Fruit fly (Drosophila melanogaster) whole organism, embryonic: Measurements from ENCODE around the gene CG13096.

Experiments
- Asciz ChIP-seq: fragments of 200-800 bp; sonication (Bioruptor generic); optimal IDR thresholded peaks from 2 replicates; lab custom pipeline; 2017; ENCODE audit warnings: missing biosample characterization, mild to moderate bottlenecking, missing genetic modification characterization, missing genetic modification reagents
- Atf3 ChIP-seq: fragments of 200-800 bp; sonication (Bioruptor generic); optimal IDR thresholded peaks from 3 replicates; lab custom pipeline; 2016; ENCODE audit warnings: missing biosample characterization, missing genetic modification characterization
- Bgb ChIP-seq: fragments of 200-800 bp; sonication (Bioruptor generic); IDR thresholded peaks from 2 replicates; pipeline ENCODE4 v1.3.6; 2022; ENCODE audit warnings: missing biosample characterization, missing genetic modification characterization; ENCODE audit not compliant: partially characterized antibody
- CG14667 ChIP-seq: fragments of 200-800 bp; sonication (Bioruptor generic); IDR thresholded peaks from 2 replicates; pipeline ENCODE4 v1.3.6; 2022; ENCODE audit warnings: missing biosample characterization, missing genetic modification characterization
- CG14965 ChIP-seq: fragments of 200-800 bp; sonication (Bioruptor generic); optimal IDR thresholded peaks from 2 replicates; lab custom pipeline; 2016; ENCODE audit warnings: missing biosample characterization, missing genetic modification characterization, borderline replicate concordance
- CG17802 ChIP-seq: fragments of 200-800 bp; sonication (Bioruptor generic); optimal IDR thresholded peaks from 2 replicates; lab custom pipeline; 2018; ENCODE audit warnings: missing biosample characterization, mild to moderate bottlenecking, missing genetic modification characterization, moderate library complexity
- CG1832 ChIP-seq: fragments of 200-800 bp; sonication (Bioruptor generic); optimal IDR thresholded peaks from 2 replicates; lab custom pipeline; 2017; ENCODE audit warnings: missing biosample characterization, mild to moderate bottlenecking, missing genetic modification characterization, inconsistent platforms
- CG2199 ChIP-seq: fragments of 200-800 bp; sonication (Bioruptor generic); IDR thresholded peaks from 3 replicates; pipeline ENCODE4 v1.3.6; 2022; ENCODE audit warnings: missing biosample characterization, missing genetic modification characterization
- CG31388 ChIP-seq: fragments of 200-800 bp; sonication (Bioruptor generic); optimal IDR thresholded peaks from 2 replicates; lab custom pipeline; 2016; ENCODE audit warnings: missing biosample characterization, missing genetic modification characterization
- CG31441 ChIP-seq: fragments of 200-800 bp; sonication (Bioruptor generic); IDR thresholded peaks from 2 replicates; pipeline ENCODE4 v1.3.6; 2022; ENCODE audit warnings: missing biosample characterization, missing genetic modification characterization
- CG3163 ChIP-seq: fragments of 200-800 bp; sonication (Bioruptor generic); optimal IDR thresholded peaks from 3 replicates; lab custom pipeline; 2016; ENCODE audit warnings: missing biosample characterization, missing genetic modification characterization
- CG32532 ChIP-seq: fragments of 200-800 bp; sonication (Bioruptor generic); IDR thresholded peaks from 2 replicates; pipeline ENCODE4 v1.3.6; 2022; ENCODE audit warnings: missing biosample characterization, missing genetic modification characterization
- CG4424 ChIP-seq: fragments of 200-800 bp; sonication (Bioruptor generic); optimal IDR thresholded peaks from 3 replicates; lab custom pipeline; 2016; ENCODE audit warnings: missing biosample characterization, missing genetic modification characterization
- CG4617 ChIP-seq: fragments of 200-800 bp; sonication (Bioruptor generic); optimal IDR thresholded peaks from 3 replicates; lab custom pipeline; 2016; ENCODE audit warnings: missing biosample characterization, missing genetic modification characterization, borderline replicate concordance
- CG4820 ChIP-seq: fragments of 200-800 bp; sonication (Bioruptor generic); optimal IDR thresholded peaks from 3 replicates; lab custom pipeline; 2016; ENCODE audit warnings: missing biosample characterization, missing genetic modification characterization
- CG6272 ChIP-seq: fragments of 200-800 bp; sonication (Bioruptor generic); IDR thresholded peaks from 2 replicates; pipeline ENCODE4 v1.3.6; 2022; ENCODE audit warnings: missing biosample characterization, missing genetic modification characterization
- CG6654 ChIP-seq: fragments of 200-800 bp; sonication (Bioruptor generic); optimal IDR thresholded peaks from 2 replicates; lab custom pipeline; 2017; ENCODE audit warnings: missing biosample characterization, mild to moderate bottlenecking, missing genetic modification characterization
- CG6765 ChIP-seq: fragments of 200-800 bp; sonication (Bioruptor generic); optimal IDR thresholded peaks from 3 replicates; lab custom pipeline; 2017; ENCODE audit warnings: missing biosample characterization, mild to moderate bottlenecking, missing genetic modification characterization
- CG7786 ChIP-seq: fragments of 200-800 bp; sonication (Bioruptor generic); optimal IDR thresholded peaks from 2 replicates; lab custom pipeline; 2016; ENCODE audit warnings: missing biosample characterization, missing genetic modification characterization
- CG8359 ChIP-seq: fragments of 200-800 bp; sonication (Bioruptor generic); optimal IDR thresholded peaks from 2 replicates; lab custom pipeline; 2017; ENCODE audit warnings: missing biosample characterization, mild to moderate bottlenecking, missing genetic modification characterization, borderline replicate concordance
- CG9215 ChIP-seq: fragments of 200-800 bp; sonication (Bioruptor generic); IDR thresholded peaks from 2 replicates; pipeline ENCODE4 v1.3.6; 2022; ENCODE audit warnings: missing biosample characterization, missing genetic modification characterization
- CG9609 ChIP-seq: fragments of 200-800 bp; sonication (Bioruptor generic); optimal IDR thresholded peaks from 3 replicates; lab custom pipeline; 2016; ENCODE audit warnings: missing biosample characterization, missing genetic modification characterization
- CkIIα-i1 ChIP-seq: fragments of 200-800 bp; sonication (Bioruptor generic); IDR thresholded peaks from 2 replicates; pipeline ENCODE4 v1.3.6; 2022; ENCODE audit warnings: missing biosample characterization, missing genetic modification characterization
- Dfd ChIP-seq, 2 experiments: fragments of >200 bp; optimal IDR thresholded peaks; 2 replicates each; lab custom pipeline; 2017; ENCODE audit warnings: missing biosample characterization in 2 of 2, missing genetic modification characterization in 2 of 2
- Doc2 ChIP-seq: fragments of 200-800 bp; sonication (Bioruptor generic); IDR thresholded peaks from 2 replicates; pipeline ENCODE4 v1.3.6; 2022; ENCODE audit warnings: missing biosample characterization, missing genetic modification characterization
- H2.0 ChIP-seq: fragments of 200-800 bp; sonication (Bioruptor generic); IDR thresholded peaks from 2 replicates; pipeline ENCODE4 v1.3.6; 2022; ENCODE audit warnings: missing biosample characterization, missing genetic modification characterization
- Hr51 ChIP-seq, 2 experiments: fragments of 200-800 bp; sonication (Bioruptor generic); optimal IDR thresholded peaks; 2 replicates in 1 of 2; 3 replicates in 1 of 2; lab custom pipeline; 2016 to 2018; ENCODE audit warnings: missing biosample characterization in 2 of 2, missing genetic modification characterization in 2 of 2, mild to moderate bottlenecking in 1 of 2, moderate library complexity in 1 of 2
- Ptx1 ChIP-seq: fragments of 200-800 bp; sonication (Bioruptor generic); IDR thresholded peaks from 2 replicates; pipeline ENCODE4 v1.3.6; 2022; ENCODE audit warnings: missing biosample characterization, missing genetic modification characterization
- Stat92E ChIP-seq, 3 experiments: fragments of >200 bp in 2 of 3; fragments of 200-800 bp in 1 of 3; sonication (Bioruptor generic) in 1 of 3; optimal IDR thresholded peaks; 2 replicates each; lab custom pipeline; 2017 to 2019; ENCODE audit warnings: missing biosample characterization in 3 of 3, missing genetic modification characterization in 3 of 3, mild to moderate bottlenecking in 1 of 3, moderate library complexity in 1 of 3
- br ChIP-seq: fragments of >200 bp; optimal IDR thresholded peaks from 2 replicates; lab custom pipeline; 2017
- crc ChIP-seq: fragments of 200-800 bp; sonication (Bioruptor generic); optimal IDR thresholded peaks from 2 replicates; lab custom pipeline; 2016; ENCODE audit warnings: missing biosample characterization, missing genetic modification characterization
- dan ChIP-seq: fragments of 200-800 bp; sonication (Bioruptor generic); IDR thresholded peaks from 2 replicates; pipeline ENCODE4 v1.3.6; 2022; ENCODE audit warnings: missing biosample characterization, missing genetic modification characterization
- danr ChIP-seq: fragments of 200-800 bp; sonication (Bioruptor generic); IDR thresholded peaks from 2 replicates; pipeline ENCODE4 v1.3.6; 2022; ENCODE audit warnings: missing biosample characterization, missing genetic modification characterization
- esg ChIP-seq: fragments of 200-800 bp; sonication (Bioruptor generic); conservative IDR thresholded peaks from 2 replicates; pipeline ENCODE4 v1.3.6; 2022; ENCODE audit warnings: missing biosample characterization, missing genetic modification characterization
- eve ChIP-seq, 2 experiments: fragments of >200 bp; optimal IDR thresholded peaks; 2 replicates each; lab custom pipeline; 2017; ENCODE audit warnings: missing biosample characterization in 2 of 2, missing genetic modification characterization in 2 of 2
- fd64A ChIP-seq: fragments of 200-800 bp; sonication (Bioruptor generic); optimal IDR thresholded peaks from 3 replicates; lab custom pipeline; 2018; ENCODE audit warnings: missing biosample characterization, mild to moderate bottlenecking, missing genetic modification characterization
- fru ChIP-seq: fragments of >200 bp; optimal IDR thresholded peaks from 2 replicates; lab custom pipeline; 2017
- fu2 ChIP-seq: fragments of 200-800 bp; sonication (Bioruptor generic); optimal IDR thresholded peaks from 2 replicates; lab custom pipeline; 2016; ENCODE audit warnings: missing biosample characterization, missing genetic modification characterization
- gt ChIP-seq: fragments of 200-800 bp; sonication (Bioruptor generic); IDR thresholded peaks from 2 replicates; pipeline ENCODE4 v1.3.6; 2022; ENCODE audit warnings: missing biosample characterization, missing genetic modification characterization
- insv ChIP-seq, 2 experiments: fragments of 200-800 bp; sonication (Bioruptor generic); optimal IDR thresholded peaks; 3 replicates each; lab custom pipeline; 2016 to 2018; ENCODE audit warnings: missing biosample characterization in 2 of 2, missing genetic modification characterization in 2 of 2
- lmd ChIP-seq: fragments of 200-800 bp; sonication (Bioruptor generic); IDR thresholded peaks from 2 replicates; pipeline ENCODE4 v1.3.6; 2022; ENCODE audit warnings: missing biosample characterization, missing genetic modification characterization
- maf-S ChIP-seq: fragments of 200-800 bp; sonication (Bioruptor generic); optimal IDR thresholded peaks from 2 replicates; lab custom pipeline; 2016; ENCODE audit warnings: missing biosample characterization, missing genetic modification characterization
- nerfin-2 ChIP-seq: fragments of 200-800 bp; sonication (Bioruptor generic); IDR thresholded peaks from 2 replicates; pipeline ENCODE4 v1.3.6; 2022; ENCODE audit warnings: missing biosample characterization, missing genetic modification characterization; ENCODE audit not compliant: partially characterized antibody
- nmo ChIP-seq: fragments of 200-800 bp; sonication (Bioruptor generic); optimal IDR thresholded peaks from 2 replicates; lab custom pipeline; 2018; ENCODE audit warnings: missing biosample characterization, mild to moderate bottlenecking, missing genetic modification characterization, moderate library complexity
- pros ChIP-seq: fragments of 200-800 bp; sonication (Bioruptor generic); optimal IDR thresholded peaks from 3 replicates; lab custom pipeline; 2019; ENCODE audit warnings: missing biosample characterization, mild to moderate bottlenecking, missing genetic modification characterization, moderate library complexity
- scrt ChIP-seq: fragments of 200-800 bp; sonication (Bioruptor generic); optimal IDR thresholded peaks from 2 replicates; lab custom pipeline; 2018; ENCODE audit warnings: missing biosample characterization, mild to moderate bottlenecking, missing genetic modification characterization, moderate library complexity
- sd ChIP-seq: fragments of 200-800 bp; sonication (Bioruptor generic); optimal IDR thresholded peaks from 3 replicates; lab custom pipeline; 2018; ENCODE audit warnings: missing biosample characterization, mild to moderate bottlenecking, missing genetic modification characterization, moderate library complexity
- sens-2 ChIP-seq: fragments of 200-800 bp; sonication (Bioruptor generic); IDR thresholded peaks from 2 replicates; pipeline ENCODE4 v1.3.6; 2022; ENCODE audit warnings: missing biosample characterization, missing genetic modification characterization
- vnd ChIP-seq: fragments of 200-800 bp; sonication (Bioruptor generic); IDR thresholded peaks from 3 replicates; pipeline ENCODE4 v1.3.6; 2022; ENCODE audit warnings: missing biosample characterization, missing genetic modification characterization; ENCODE audit not compliant: partially characterized antibody
- vvl ChIP-seq: fragments of 200-800 bp; sonication (Bioruptor generic); IDR thresholded peaks from 2 replicates; pipeline ENCODE4 v1.3.6; 2022; ENCODE audit warnings: missing biosample characterization, missing genetic modification characterization
- zfh2 ChIP-seq: fragments of 200-800 bp; sonication (Bioruptor generic); optimal IDR thresholded peaks from 2 replicates; lab custom pipeline; 2016; ENCODE audit warnings: missing biosample characterization, missing genetic modification characterization

Gene CG13096

DNA sequence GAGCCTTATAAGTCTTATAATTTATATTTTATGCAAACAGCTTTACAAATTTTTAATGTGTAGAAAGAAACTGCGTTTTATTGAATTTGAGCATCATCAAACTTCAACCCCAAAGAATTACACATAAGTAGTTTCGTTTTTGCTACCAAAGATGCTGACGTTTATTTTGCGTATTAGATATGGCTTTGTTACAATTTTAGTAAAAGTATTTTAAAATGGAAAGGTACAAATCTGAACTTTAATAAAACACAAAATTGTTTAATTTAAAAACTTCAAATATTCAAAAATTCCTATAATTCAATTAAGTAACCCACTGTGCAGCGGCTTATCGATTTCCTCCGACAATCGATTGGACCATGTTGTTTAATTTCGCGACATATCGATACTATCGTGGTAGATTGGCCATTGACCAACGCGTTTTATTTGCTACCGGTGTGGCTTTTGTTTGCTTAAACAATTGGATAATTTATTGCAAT, 47.5 kb downstream of the CG13096 start, which contains the start of gene prg (continued):
- TF ChIP-seq CG14965: no peak
- no peak for TF ChIP-seq br (lab: Kevin White, UChicago)
- peak; percentile 94 for TF ChIP-seq nerfin-2
- 0 out of 2 replicates have a peak, but pooled peaks have one; percentile 17 for TF ChIP-seq CG9215
- peak; percentile 90 for TF ChIP-seq vnd (GFP tag; lab: Robert Waterston, UW)
- TF ChIP-seq scrt (GFP tag; lab: Kevin White, UChicago): no peak
- peak; percentile 61; the same call in 1 of the 2 replicates for TF ChIP-seq CG31441
- no peak for TF ChIP-seq Doc2 (GFP tag; lab: Robert Waterston, UW)
- no peak for TF ChIP-seq CG17802 (tag; lab: Kevin White, UChicago)
- TF ChIP-seq insv (GFP tag; optimal IDR thresholded peaks at IDR 0.05; lab: Kevin White, UChicago): peak in 1 of 2 experiments; percentile 58
- TF ChIP-seq danr (GFP tag; lab: Robert Waterston, UW): no peak
- TF ChIP-seq vvl (GFP tag; lab: Robert Waterston, UW): peak; percentile 64
- TF ChIP-seq CG2199 (GFP tag; lab: Robert Waterston, UW): no peak
- peak; percentile 79 for TF ChIP-seq fu2 (GFP tag; lab: Kevin White, UChicago)
- TF ChIP-seq crc (GFP tag; lab: Kevin White, UChicago): peak; percentile 36
- TF ChIP-seq CG3163 (GFP tag; lab: Kevin White, UChicago): peak; percentile 13
- TF ChIP-seq gt (GFP tag; lab: Robert Waterston, UW): no peak
- peak; percentile 54 for TF ChIP-seq zfh2
- no peak for TF ChIP-seq CG6654 (GFP tag; lab: Kevin White, UChicago)
- peak; percentile 45 to 69 for TF ChIP-seq Hr51 (GFP tag; optimal IDR thresholded peaks at IDR 0.05; lab: Kevin White, UChicago)
- peak; percentile 16 for TF ChIP-seq CG6765 (GFP tag; lab: Kevin White, UChicago)
- peak; percentile 63 for TF ChIP-seq Ptx1 (GFP tag; lab: Robert Waterston, UW)
- no peak for TF ChIP-seq CG1832
- no peak for TF ChIP-seq pros (GFP tag; lab: Kevin White, UChicago)
- no peak for TF ChIP-seq eve (GFP tag; optimal IDR thresholded peaks at IDR 0.05; lab: Kevin White, UChicago)
- TF ChIP-seq lmd (GFP tag; lab: Robert Waterston, UW): peak; percentile 26; the same call in 1 of the 2 replicates
- peak; percentile 9 for TF ChIP-seq CG9609 (GFP tag; lab: Kevin White, UChicago)
- peak in 1 of 3 experiments; percentile 22 for TF ChIP-seq Stat92E (GFP tag; optimal IDR thresholded peaks at IDR 0.05; lab: Kevin White, UChicago)
- TF ChIP-seq Asciz (GFP tag; lab: Kevin White, UChicago): peak; percentile 56
- TF ChIP-seq CG4820 (GFP tag; lab: Kevin White, UChicago): peak; percentile 67
- TF ChIP-seq H2.0: no peak
- TF ChIP-seq sens-2 (GFP tag; lab: Robert Waterston, UW): no peak
- peak; percentile 13 for TF ChIP-seq CG4424
- TF ChIP-seq dan (GFP tag; lab: Robert Waterston, UW): no peak
- no peak for TF ChIP-seq fd64A (GFP tag; lab: Kevin White, UChicago)
- no peak for TF ChIP-seq CG14667 (GFP tag; lab: Robert Waterston, UW)
- TF ChIP-seq fru (lab: Kevin White, UChicago): no peak
- peak; percentile 53; the same call in 1 of the 2 replicates for TF ChIP-seq CG32532 (GFP tag; lab: Robert Waterston, UW)
- no peak for TF ChIP-seq sd (tag; lab: Kevin White, UChicago)
- TF ChIP-seq Bgb (GFP tag; lab: Robert Waterston, UW): peak; percentile 98
- TF ChIP-seq CG31388 (GFP tag; lab: Kevin White, UChicago): no peak
- TF ChIP-seq Atf3: peak; percentile 24
- peak; percentile 66 for TF ChIP-seq nmo
- TF ChIP-seq maf-S (GFP tag; lab: Kevin White, UChicago): peak; percentile 51
- TF ChIP-seq CG7786 (GFP tag; lab: Kevin White, UChicago): peak; percentile 38
- peak; percentile 57 for TF ChIP-seq CG4617
- TF ChIP-seq Dfd (GFP tag; optimal IDR thresholded peaks at IDR 0.05; lab: Kevin White, UChicago): no peak
- no peak for TF ChIP-seq CkIIα-i1 (GFP tag; lab: Robert Waterston, UW)
- TF ChIP-seq esg (GFP tag; lab: Robert Waterston, UW): 0 out of 2 replicates have a peak, but pooled peaks have one; percentile 22
- TF ChIP-seq CG8359 (GFP tag; lab: Kevin White, UChicago): no peak
- no peak for TF ChIP-seq CG6272 (GFP tag; lab: Robert Waterston, UW)
